Worm (Caenorhabditis elegans) whole organism, mixed stage, embryonic: ENCODE data around the gene fbxa-12.
A peak's percentile ranks its signal among the peaks of the same experiment; 100 is the strongest.
"Not testable (repeated sequence)": the region's sequence is repeated elsewhere in the genome, so short reads cannot be mapped to it uniquely, and the experiment has no call there.

Source experiments
- blmp-1 ChIP-seq: fragments of 150-350 bp; optimal IDR thresholded peaks from 2 replicates; lab custom pipeline; 2014; ENCODE audit warnings: missing biosample characterization, missing genetic modification characterization
- ceh-39 ChIP-seq: fragments of 150-350 bp; optimal IDR thresholded peaks from 2 replicates; lab custom pipeline; 2014; ENCODE audit warnings: missing biosample characterization, missing genetic modification characterization
- ceh-43 ChIP-seq: fragments of 200-800 bp; sonication (Bioruptor generic); optimal IDR thresholded peaks from 2 replicates; lab custom pipeline; 2018; ENCODE audit warnings: mild to moderate bottlenecking, missing genetic modification characterization, moderate library complexity, missing compliant biosample characterization
- ceh-83 ChIP-seq: fragments of 200-800 bp; sonication (Bioruptor generic); optimal IDR thresholded peaks from 2 replicates; lab custom pipeline; 2018; ENCODE audit warnings: mild to moderate bottlenecking, missing genetic modification characterization, missing compliant biosample characterization
- ces-1 ChIP-seq: fragments of 150-350 bp; optimal IDR thresholded peaks from 2 replicates; lab custom pipeline; 2014; ENCODE audit warnings: missing biosample characterization, missing genetic modification reagents, missing genetic modification characterization
- cnd-1 ChIP-seq: fragments of 200-800 bp; sonication (Bioruptor generic); optimal IDR thresholded peaks from 2 replicates; lab custom pipeline; 2018; ENCODE audit warnings: mild to moderate bottlenecking, missing genetic modification characterization, missing compliant biosample characterization
- drap-1 ChIP-seq: fragments of 200-800 bp; sonication (Bioruptor generic); optimal IDR thresholded peaks from 3 replicates; lab custom pipeline; 2018; ENCODE audit warnings: mild to moderate bottlenecking, missing genetic modification characterization, missing compliant biosample characterization
- elt-3 ChIP-seq: fragments of 150-350 bp; optimal IDR thresholded peaks from 2 replicates; lab custom pipeline; 2014; ENCODE audit warnings: missing biosample characterization, missing genetic modification characterization
- flh-1 ChIP-seq: fragments of 200-800 bp; sonication (Bioruptor generic); optimal IDR thresholded peaks from 2 replicates; lab custom pipeline; 2018; ENCODE audit warnings: mild to moderate bottlenecking, missing genetic modification characterization, moderate library complexity, missing compliant biosample characterization
- ham-2 ChIP-seq: fragments of 200-800 bp; sonication (Bioruptor generic); optimal IDR thresholded peaks from 2 replicates; lab custom pipeline; 2018; ENCODE audit warnings: mild to moderate bottlenecking, missing genetic modification characterization, missing compliant biosample characterization
- hlh-1 ChIP-seq: fragments of 150-350 bp; optimal IDR thresholded peaks from 2 replicates; lab custom pipeline; 2014; ENCODE audit warnings: missing biosample characterization, missing genetic modification reagents, missing genetic modification characterization
- lin-13 ChIP-seq: fragments of 150-350 bp; optimal IDR thresholded peaks from 2 replicates; lab custom pipeline; 2014; ENCODE audit warnings: missing biosample characterization, missing genetic modification characterization
- lin-32 ChIP-seq: fragments of 200-800 bp; sonication (Bioruptor generic); optimal IDR thresholded peaks from 2 replicates; lab custom pipeline; 2018; ENCODE audit warnings: mild to moderate bottlenecking, missing genetic modification characterization, missing compliant biosample characterization
- mab-5 ChIP-seq: fragments of 150-350 bp; optimal IDR thresholded peaks from 2 replicates; lab custom pipeline; 2014; ENCODE audit warnings: missing biosample characterization, missing genetic modification characterization
- mep-1 ChIP-seq: fragments of 150-350 bp; optimal IDR thresholded peaks from 2 replicates; lab custom pipeline; 2017; ENCODE audit warnings: missing biosample characterization, missing genetic modification reagents, missing genetic modification characterization, inconsistent platforms
- nhr-2 ChIP-seq: fragments of 150-350 bp; optimal IDR thresholded peaks from 2 replicates; lab custom pipeline; 2014; ENCODE audit warnings: missing biosample characterization, missing genetic modification characterization
- nhr-237 ChIP-seq: fragments of 150-350 bp; optimal IDR thresholded peaks from 2 replicates; lab custom pipeline; 2014; ENCODE audit warnings: missing biosample characterization, missing genetic modification characterization
- nhr-28 ChIP-seq: fragments of 150-350 bp; optimal IDR thresholded peaks from 2 replicates; lab custom pipeline; 2014; ENCODE audit warnings: missing biosample characterization, missing genetic modification characterization
- nhr-76 ChIP-seq: sonication (generic microtip); optimal IDR thresholded peaks from 2 replicates; lab custom pipeline; 2017; ENCODE audit warnings: missing biosample characterization, missing genetic modification characterization
- pha-4 ChIP-seq: fragments of 150-350 bp; optimal IDR thresholded peaks from 2 replicates; lab custom pipeline; 2018; ENCODE audit warnings: missing biosample characterization, missing genetic modification reagents, missing genetic modification characterization
- sem-2 ChIP-seq: fragments of 200-800 bp; sonication (Bioruptor generic); optimal IDR thresholded peaks from 2 replicates; lab custom pipeline; 2018; ENCODE audit warnings: mild to moderate bottlenecking, missing genetic modification characterization, missing compliant biosample characterization
- snpc-4 ChIP-seq: fragments of 150-350 bp; optimal IDR thresholded peaks from 2 replicates; lab custom pipeline; 2014; ENCODE audit warnings: missing biosample characterization, missing genetic modification characterization
- sptf-1 ChIP-seq: sonication (generic microtip); optimal IDR thresholded peaks from 2 replicates; lab custom pipeline; 2017; ENCODE audit warnings: mild to moderate bottlenecking, missing genetic modification characterization, moderate library complexity, missing compliant biosample characterization
- tbx-8 ChIP-seq: fragments of 200-800 bp; sonication (Bioruptor generic); optimal IDR thresholded peaks from 2 replicates; lab custom pipeline; 2018; ENCODE audit warnings: mild to moderate bottlenecking, missing genetic modification characterization, moderate library complexity, missing compliant biosample characterization
- unc-120 ChIP-seq: sonication (generic microtip); optimal IDR thresholded peaks from 2 replicates; lab custom pipeline; 2017; ENCODE audit warnings: missing genetic modification characterization, missing compliant biosample characterization; ENCODE audit not compliant: poor library complexity, severe bottlenecking
- unc-39 ChIP-seq: fragments of 150-350 bp; optimal IDR thresholded peaks from 2 replicates; lab custom pipeline; 2014; ENCODE audit warnings: missing biosample characterization, missing genetic modification characterization
- zip-8 ChIP-seq: fragments of 150-350 bp; optimal IDR thresholded peaks from 2 replicates; lab custom pipeline; 2014; ENCODE audit warnings: missing biosample characterization, missing genetic modification characterization

The fbxa-12 gene

DNA sequence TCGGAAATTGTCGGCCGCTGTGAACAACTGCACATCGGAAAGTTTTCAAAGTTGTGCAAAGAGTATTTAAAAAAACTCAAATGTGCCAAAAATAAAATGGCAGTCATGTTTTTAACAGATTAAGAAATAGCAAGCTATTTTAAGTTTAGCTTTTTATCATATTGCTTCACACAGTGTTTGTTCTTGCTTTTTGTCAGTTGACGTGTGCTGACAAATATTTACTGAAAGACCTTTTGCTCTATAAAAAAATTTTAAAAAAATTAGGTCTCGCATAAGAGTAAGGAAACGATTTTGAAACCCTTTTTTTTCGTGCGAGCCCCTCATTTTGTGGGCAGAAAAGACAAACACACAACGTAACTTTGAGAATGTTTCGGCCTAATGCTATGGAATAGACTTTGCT lies 36.0 kb downstream of the fbxa-12 start, which contains the start of gene fbxa-71:
Gene fbxa-71 (plus strand): TSS at position 301 of the 400 bp plus-strand sequence.
- TF ChIP-seq ham-2, result no peak
- no peak for TF ChIP-seq mep-1
- no peak for TF ChIP-seq unc-39
- no peak for TF ChIP-seq sptf-1
- TF ChIP-seq blmp-1 (tag; lab: Kevin White, UChicago), result no peak
- TF ChIP-seq ceh-83 (GFP tag; lab: Kevin White, UChicago), result no peak
- no peak for TF ChIP-seq ces-1 (GFP tag; lab: Kevin White, UChicago)
- TF ChIP-seq hlh-1 (tag; lab: Kevin White, UChicago), result no peak
- TF ChIP-seq unc-120, result no peak
- TF ChIP-seq cnd-1, result no peak

DNA sequence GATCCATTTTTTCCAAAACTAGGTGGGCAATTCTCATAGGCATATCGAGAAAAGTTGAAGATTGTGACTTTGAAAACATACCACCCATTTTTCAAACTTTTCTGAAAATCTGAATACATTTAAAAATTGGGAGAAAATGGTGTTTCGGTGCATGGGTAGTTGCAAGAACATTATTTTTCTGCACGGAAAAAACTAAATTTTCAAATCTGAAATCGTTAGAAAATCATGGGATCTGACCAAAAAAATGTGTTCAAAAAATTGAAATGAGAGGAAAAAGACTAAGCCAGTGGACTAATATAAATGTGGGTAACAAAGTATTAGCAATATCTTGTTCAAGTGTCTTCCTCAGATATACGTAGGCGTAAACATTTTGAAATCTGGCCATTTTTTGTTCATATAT lies 39.4 kb downstream of the fbxa-12 start, which contains the start of gene fbxa-43:
Gene fbxa-43 (minus strand): TSS at position 101 of the 400 bp plus-strand sequence.
- no peak for TF ChIP-seq cnd-1

DNA sequence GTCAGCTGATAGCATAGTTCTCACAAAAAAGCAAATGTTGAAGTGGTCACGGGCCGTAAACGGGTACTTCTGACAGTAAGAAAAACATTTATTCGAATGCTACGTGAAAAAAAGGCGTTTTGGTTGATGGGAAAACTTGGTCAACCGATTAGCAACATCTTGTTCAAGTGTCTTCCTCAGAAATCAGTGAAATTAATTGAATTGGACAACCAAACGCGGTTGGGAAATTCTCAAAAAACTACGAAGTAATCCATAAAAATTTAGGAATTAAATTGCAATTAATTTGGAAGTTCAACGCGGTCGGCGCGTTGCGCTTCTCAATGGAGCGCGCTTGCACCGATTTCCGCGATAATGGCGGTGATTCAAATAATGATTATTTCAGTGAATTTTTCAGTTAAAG lies 39.8 kb downstream of the fbxa-12 start:
- TF ChIP-seq pha-4 (tag; lab: Kevin White, UChicago), result no peak
- no peak for TF ChIP-seq lin-32 (GFP tag; lab: Kevin White, UChicago)
- no peak for TF ChIP-seq ceh-39 (tag; lab: Kevin White, UChicago)
- no peak for TF ChIP-seq nhr-2 (tag; lab: Kevin White, UChicago)
- no peak for TF ChIP-seq mab-5 (tag; lab: Kevin White, UChicago)
- no peak for TF ChIP-seq ceh-43
- TF ChIP-seq nhr-28 (tag; lab: Kevin White, UChicago), result no peak
- TF ChIP-seq ceh-83 (GFP tag; lab: Kevin White, UChicago), result no peak
- TF ChIP-seq sem-2 (GFP tag; lab: Kevin White, UChicago), result no peak
- no peak for TF ChIP-seq blmp-1 (tag; lab: Kevin White, UChicago)
- TF ChIP-seq sptf-1, result no peak
- TF ChIP-seq hlh-1 (tag; lab: Kevin White, UChicago), result no peak
- no peak for TF ChIP-seq cnd-1
- no peak for TF ChIP-seq snpc-4 (tag; lab: Kevin White, UChicago)
- TF ChIP-seq nhr-237 (tag; lab: Kevin White, UChicago), result no peak

DNA sequence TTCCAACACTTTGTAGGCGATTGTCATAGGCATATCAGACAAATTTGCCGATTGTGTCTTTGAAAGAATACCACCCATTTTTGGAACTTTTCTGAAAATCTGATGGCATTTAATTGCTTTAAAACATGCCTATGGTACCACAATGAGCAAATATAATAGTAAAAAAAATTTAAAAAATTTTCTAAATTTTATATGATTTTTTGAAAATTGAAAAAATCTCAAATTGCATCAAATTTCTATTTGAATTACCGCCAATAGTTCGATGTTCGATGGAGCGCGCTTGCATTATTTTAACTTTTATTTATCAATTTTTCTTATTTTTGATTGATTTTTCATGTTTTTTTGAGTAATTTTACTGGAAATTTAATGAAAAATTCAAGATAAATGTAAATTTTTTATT lies 41.8 kb downstream of the fbxa-12 start, which contains the start of gene fbxa-42:
Gene fbxa-42 (minus strand): TSS at position 101 of the 400 bp plus-strand sequence.
- not testable (repeated sequence) for TF ChIP-seq nhr-28 (tag; lab: Kevin White, UChicago); ceh-83 (GFP tag; lab: Kevin White, UChicago); ceh-43

DNA sequence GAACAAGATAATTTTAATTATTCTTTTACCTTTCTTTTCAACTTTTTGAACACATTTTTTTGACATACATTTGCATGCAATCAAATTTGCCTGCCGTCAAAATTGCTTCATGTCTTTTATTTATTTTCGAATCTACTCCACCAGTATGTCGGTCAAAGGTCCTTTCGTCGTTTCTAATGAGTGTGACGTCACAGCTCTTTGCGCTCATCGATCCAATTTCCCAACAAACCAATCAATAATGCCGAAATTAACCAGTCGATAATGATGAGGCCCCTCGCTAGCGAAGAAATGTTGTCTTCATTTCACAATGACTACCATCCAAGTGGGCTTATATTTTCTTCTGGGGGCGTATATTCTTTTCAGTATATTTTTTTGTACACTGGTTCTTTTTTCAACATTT lies 43.4 kb downstream of the fbxa-12 start, which contains the start of gene Y54F10BM.6:
Gene Y54F10BM.6 (plus strand): TSS at position 301 of the 400 bp plus-strand sequence.
- TF ChIP-seq zip-8 (tag; lab: Kevin White, UChicago) (peak; percentile 6), unc-120 (no peak), unc-39 (no peak), flh-1 (no peak), nhr-28 (tag; lab: Kevin White, UChicago) (no peak), ceh-39 (tag; lab: Kevin White, UChicago) (peak; percentile 49)

DNA sequence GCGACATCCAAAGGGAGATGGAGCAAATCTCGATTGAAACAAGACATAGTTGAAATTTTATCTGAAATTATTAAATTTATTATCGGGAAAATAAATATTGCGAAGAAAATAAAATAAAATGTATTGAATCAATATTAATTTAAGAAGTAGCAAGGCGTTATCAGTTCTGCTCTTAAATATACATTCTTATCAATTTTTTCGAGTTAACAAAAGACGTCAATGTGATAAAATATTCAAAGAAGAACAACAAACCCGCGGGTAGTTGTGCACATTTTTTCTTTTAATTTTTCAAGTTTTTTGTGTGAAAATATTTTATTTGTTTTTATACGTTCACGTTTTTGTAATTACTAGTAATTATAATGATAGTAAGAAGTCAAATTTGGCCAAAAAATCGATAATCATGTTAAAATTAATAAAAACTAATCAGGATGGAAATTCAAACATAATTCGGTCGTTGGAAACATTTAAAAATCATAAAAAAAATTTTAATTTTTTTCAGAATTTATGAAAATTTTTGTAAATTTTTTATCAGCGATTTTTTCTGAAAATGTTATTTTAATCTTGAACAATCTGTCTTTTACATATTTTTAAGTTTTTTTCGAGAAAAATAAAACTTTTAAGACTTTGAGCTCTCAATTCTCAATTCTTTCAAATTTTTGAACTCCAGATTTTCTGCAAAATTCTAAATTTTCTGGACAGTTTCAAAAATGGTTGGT lies 46.6 kb downstream of the fbxa-12 start, which contains the start of gene fbxa-9:
Gene fbxa-9 (plus strand): TSS at position 666 of the 716 bp plus-strand sequence.
- TF ChIP-seq tbx-8 (GFP tag; lab: Kevin White, UChicago), result no peak
- no peak for TF ChIP-seq ceh-39 (tag; lab: Kevin White, UChicago)
- TF ChIP-seq nhr-76 (tag; lab: Kevin White, UChicago), result no peak
- TF ChIP-seq elt-3 (tag; lab: Kevin White, UChicago), result no peak
- TF ChIP-seq lin-13 (tag; lab: Kevin White, UChicago), result no peak
- TF ChIP-seq nhr-28 (tag; lab: Kevin White, UChicago), result no peak
- no peak for TF ChIP-seq drap-1 (GFP tag; lab: Kevin White, UChicago)
- TF ChIP-seq sem-2 (GFP tag; lab: Kevin White, UChicago), result no peak
